Worm (Caenorhabditis elegans) whole organism, L1 larva: ENCODE measurements around the gene rer-1.

Experiments
- egl-27 ChIP-seq, 2 experiments: fragments of 150-350 bp in 1 of 2; sonication (generic microtip); optimal IDR thresholded peaks; 3 replicates each; lab custom pipeline; 2017 to 2018; ENCODE audit warnings: missing biosample characterization in 2 of 2, missing genetic modification characterization in 2 of 2, missing genetic modification reagents in 2 of 2
- elt-2 ChIP-seq: sonication (generic microtip); optimal IDR thresholded peaks from 2 replicates; lab custom pipeline; 2016; ENCODE audit warnings: missing genetic modification characterization, mild to moderate bottlenecking, inconsistent platforms, missing compliant biosample characterization, missing genetic modification reagents
- lin-13 ChIP-seq: fragments of 150-350 bp; optimal IDR thresholded peaks from 2 replicates; lab custom pipeline; 2014; ENCODE audit warnings: missing biosample characterization, missing genetic modification reagents, missing genetic modification characterization
- nhr-12 ChIP-seq: sonication (generic microtip); optimal IDR thresholded peaks from 2 replicates; lab custom pipeline; 2017; ENCODE audit warnings: missing biosample characterization, missing genetic modification characterization
- nhr-20 ChIP-seq: sonication (generic microtip); optimal IDR thresholded peaks from 2 replicates; lab custom pipeline; 2016; ENCODE audit warnings: mild to moderate bottlenecking, missing genetic modification characterization, missing compliant biosample characterization

- TF ChIP-seq elt-2 (tag; lab: Kevin White, UChicago) = no peak
- peak; percentile 27 for TF ChIP-seq lin-13
- no peak for TF ChIP-seq egl-27 (tag; optimal IDR thresholded peaks at IDR 0.05; lab: Kevin White, UChicago)
- no peak for TF ChIP-seq nhr-12
- TF ChIP-seq nhr-20 (tag; lab: Kevin White, UChicago) = peak; percentile 93
Measured at ce11 chrII:8813659-8814058, 2.5 kb downstream of the rer-1 start.
